Worm (Caenorhabditis elegans) whole organism, L4 larva: ENCODE data around the gene F14H12.6.

Source experiments
- F49E8.2 ChIP-seq: sonication (generic microtip); optimal IDR thresholded peaks from 2 replicates; lab custom pipeline; 2016; ENCODE audit warnings: missing compliant biosample characterization, mild to moderate bottlenecking, missing genetic modification characterization, borderline replicate concordance
- Y105C5A.15 ChIP-seq: fragments of 200-800 bp; sonication (Bioruptor generic); IDR thresholded peaks from 2 replicates; pipeline ENCODE4 v1.3.6; 2022; ENCODE audit warnings: missing genetic modification characterization, missing compliant biosample characterization
- ceh-62 ChIP-seq: sonication (generic microtip); optimal IDR thresholded peaks from 2 replicates; lab custom pipeline; 2017; ENCODE audit warnings: missing biosample characterization, missing genetic modification characterization
- cey-2 ChIP-seq: sonication (generic microtip); optimal IDR thresholded peaks from 3 replicates; lab custom pipeline; 2017; ENCODE audit warnings: missing genetic modification characterization, mild to moderate bottlenecking, missing compliant biosample characterization, antibody characterized with exemption, borderline replicate concordance; ENCODE audit not compliant: insufficient read depth
- ctbp-1 ChIP-seq: fragments of 200-800 bp; sonication (Bioruptor generic); IDR thresholded peaks from 2 replicates; pipeline ENCODE4 v1.3.6; 2022; ENCODE audit warnings: missing genetic modification reagents, missing genetic modification characterization, missing compliant biosample characterization
- daf-12 ChIP-seq: fragments of 150-350 bp; optimal IDR thresholded peaks from 2 replicates; lab custom pipeline; 2014; ENCODE audit warnings: missing biosample characterization, missing genetic modification reagents, missing genetic modification characterization
- mdl-1 ChIP-seq, 2 experiments: fragments of 150-350 bp in 1 of 2; sonication (generic microtip) in 1 of 2; optimal IDR thresholded peaks; 2 replicates each; lab custom pipeline; 2014 to 2017; ENCODE audit warnings: missing biosample characterization in 2 of 2, missing genetic modification characterization in 2 of 2
- mes-2 ChIP-seq: sonication (generic microtip); optimal IDR thresholded peaks from 2 replicates; lab custom pipeline; 2016; ENCODE audit warnings: missing genotype, mild to moderate bottlenecking, missing genetic modification characterization, missing compliant biosample characterization; ENCODE audit not compliant: poor library complexity, severe bottlenecking
- mxl-3 ChIP-seq: fragments of 200-800 bp; sonication (Bioruptor generic); optimal IDR thresholded peaks from 2 replicates; lab custom pipeline; 2018; ENCODE audit warnings: mild to moderate bottlenecking, missing genetic modification characterization, missing compliant biosample characterization
- nhr-237 ChIP-seq: sonication (generic microtip); optimal IDR thresholded peaks from 2 replicates; lab custom pipeline; 2017; ENCODE audit warnings: missing biosample characterization, missing genetic modification characterization
- nhr-41 ChIP-seq: fragments of 200-800 bp; sonication (Bioruptor generic); IDR thresholded peaks from 2 replicates; pipeline ENCODE4 v1.3.6; 2022; ENCODE audit warnings: missing genetic modification reagents, missing genetic modification characterization, missing compliant biosample characterization
- snpc-1.2 ChIP-seq: fragments of 200-800 bp; sonication (Bioruptor generic); IDR thresholded peaks from 2 replicates; pipeline ENCODE4 v1.3.6; 2022; ENCODE audit warnings: missing genetic modification reagents, missing genetic modification characterization, missing compliant biosample characterization

F14H12.6 gene

DNA sequence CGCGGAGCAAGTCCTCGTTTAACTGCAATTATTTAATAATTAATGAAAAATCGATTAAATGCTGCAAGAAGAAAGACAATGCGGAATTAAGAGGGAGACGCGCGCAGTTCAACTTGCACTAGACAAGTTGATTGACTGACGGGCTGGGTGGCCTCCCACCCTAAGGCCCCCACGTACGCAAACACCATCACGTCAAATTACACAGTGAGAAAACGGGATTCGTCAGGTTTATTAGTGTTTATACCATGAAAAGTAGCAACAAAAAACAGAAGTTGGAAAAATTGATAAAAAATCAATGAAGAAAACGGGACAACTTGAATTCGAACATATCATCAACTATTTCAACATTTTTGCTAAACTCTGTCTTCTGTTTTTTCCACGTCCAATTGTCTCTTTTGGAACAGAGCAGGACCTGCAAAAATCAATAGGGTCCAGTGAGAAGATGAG lies 49.8 kb downstream of the F14H12.6 start (continued):
- no peak for TF ChIP-seq nhr-237 (tag; lab: Kevin White, UChicago)
- no peak for TF ChIP-seq F49E8.2 (tag; lab: Kevin White, UChicago)
- no peak for TF ChIP-seq mdl-1 (tag; optimal IDR thresholded peaks at IDR 0.05; lab: Kevin White, UChicago)
- TF ChIP-seq Y105C5A.15 (GFP tag; lab: Robert Waterston, UW) = no peak
- no peak for TF ChIP-seq ceh-62 (tag; lab: Kevin White, UChicago)
- TF ChIP-seq mes-2 = no peak
- TF ChIP-seq snpc-1.2 (GFP tag; lab: Robert Waterston, UW) = no peak
- TF ChIP-seq daf-12 = no peak
- TF ChIP-seq mxl-3 = peak; percentile 28
- TF ChIP-seq ctbp-1 (GFP tag; lab: Robert Waterston, UW) = 0 out of 2 replicates have a peak, but pooled peaks have one; percentile 8
- TF ChIP-seq cey-2 (tag; lab: Kevin White, UChicago) = no peak
- TF ChIP-seq nhr-41 (GFP tag; lab: Robert Waterston, UW) = no peak
